Fruit fly (Drosophila melanogaster) whole organism, prepupa: Measurements from ENCODE around the gene Sfp33A4.
A peak's percentile ranks its signal among the peaks of the same experiment; 100 is the strongest.

Experiments
- Blimp-1 ChIP-seq: fragments of 200-800 bp; sonication (Bioruptor generic); optimal IDR thresholded peaks from 3 replicates; lab custom pipeline; 2017; ENCODE audit warnings: missing biosample characterization, missing genetic modification characterization, mild to moderate bottlenecking, moderate library complexity, missing genetic modification reagents
- CG31627 ChIP-seq: fragments of 200-800 bp; sonication (Bioruptor generic); optimal IDR thresholded peaks from 3 replicates; lab custom pipeline; 2016; ENCODE audit warnings: missing biosample characterization, missing genetic modification characterization
- CG32006 ChIP-seq: fragments of 200-800 bp; sonication (Bioruptor generic); optimal IDR thresholded peaks from 3 replicates; lab custom pipeline; 2017; ENCODE audit warnings: missing biosample characterization, mild to moderate bottlenecking, missing genetic modification characterization
- CG6163 ChIP-seq: fragments of 200-800 bp; sonication (Bioruptor generic); IDR thresholded peaks from 3 replicates; pipeline ENCODE4 v1.3.6; 2022; ENCODE audit warnings: missing biosample characterization, missing genetic modification characterization
- CG6808 ChIP-seq: fragments of 200-800 bp; sonication (Bioruptor generic); optimal IDR thresholded peaks from 3 replicates; lab custom pipeline; 2017; ENCODE audit warnings: missing biosample characterization, missing genetic modification characterization, mild to moderate bottlenecking, moderate library complexity, missing genetic modification reagents
- CG9139 ChIP-seq: fragments of 200-800 bp; sonication (Bioruptor generic); optimal IDR thresholded peaks from 3 replicates; lab custom pipeline; 2017; ENCODE audit warnings: missing biosample characterization, mild to moderate bottlenecking, missing genetic modification characterization
- Gug ChIP-seq: fragments of 200-800 bp; sonication (Bioruptor generic); IDR thresholded peaks from 2 replicates; pipeline ENCODE4 v1.3.6; 2022; ENCODE audit warnings: missing biosample characterization, missing genetic modification characterization
- Lpt ChIP-seq: fragments of 200-800 bp; sonication (Bioruptor generic); optimal IDR thresholded peaks from 3 replicates; lab custom pipeline; 2016; ENCODE audit warnings: missing biosample characterization, missing genetic modification characterization
- Met ChIP-seq: fragments of 200-800 bp; sonication (Bioruptor generic); optimal IDR thresholded peaks from 3 replicates; lab custom pipeline; 2016; ENCODE audit warnings: missing biosample characterization, missing genetic modification characterization
- Smox ChIP-seq: fragments of 200-800 bp; sonication (Bioruptor generic); optimal IDR thresholded peaks from 3 replicates; lab custom pipeline; 2016; ENCODE audit warnings: missing biosample characterization, missing genetic modification characterization
- Sox102F ChIP-seq: fragments of 200-800 bp; sonication (Bioruptor generic); optimal IDR thresholded peaks from 2 replicates; lab custom pipeline; 2016; ENCODE audit warnings: missing biosample characterization, mild to moderate bottlenecking, missing genetic modification characterization
- cyc ChIP-seq: fragments of 200-800 bp; sonication (Bioruptor generic); optimal IDR thresholded peaks from 3 replicates; lab custom pipeline; 2016; ENCODE audit warnings: missing biosample characterization, missing genetic modification characterization
- salr ChIP-seq, 2 experiments: fragments of 200-800 bp; sonication (Bioruptor generic); optimal IDR thresholded peaks; 3 replicates each; lab custom pipeline; 2016 to 2018; ENCODE audit warnings: missing biosample characterization in 2 of 2, missing genetic modification characterization in 2 of 2, mild to moderate bottlenecking in 1 of 2

- no peak for TF ChIP-seq CG31627 (GFP tag; lab: Kevin White, UChicago)
- peak; percentile 73 for TF ChIP-seq CG32006
- TF ChIP-seq CG6163 (GFP tag; lab: Robert Waterston, UW): peak; percentile 95
- TF ChIP-seq Sox102F (GFP tag; lab: Kevin White, UChicago): peak; percentile 70
- peak; percentile 84 for TF ChIP-seq CG6808 (GFP tag; lab: Kevin White, UChicago)
- no peak for TF ChIP-seq cyc (GFP tag; lab: Kevin White, UChicago)
- peak; percentile 87 for TF ChIP-seq CG9139 (GFP tag; lab: Kevin White, UChicago)
- peak; percentile 54 for TF ChIP-seq Gug (GFP tag; lab: Robert Waterston, UW)
- peak; percentile 33 for TF ChIP-seq Met (GFP tag; lab: Kevin White, UChicago)
- peak; percentile 58 for TF ChIP-seq Smox (GFP tag; lab: Kevin White, UChicago)
- peak; percentile 56 for TF ChIP-seq Blimp-1
- TF ChIP-seq salr (GFP tag; optimal IDR thresholded peaks at IDR 0.05; lab: Kevin White, UChicago): peak; percentile 62
- peak; percentile 93 for TF ChIP-seq Lpt (GFP tag; lab: Kevin White, UChicago)
These were observed 30.1 kb upstream of the Sfp33A4 start for dm6 chr2L:11806701-11807674.
